Worm (Caenorhabditis elegans): ENCODE measurements around the gene C01G12.16.

- TF ChIP-seq hmbx-1 (tag; optimal IDR thresholded peaks at IDR 0.05) (no peak), ama-1 (optimal IDR thresholded peaks at IDR 0.05) (no peak), tra-4 (tag; optimal IDR thresholded peaks at IDR 0.05) (no peak), tbx-37 (GFP tag; conservative IDR thresholded peaks at IDR 0.05) (no peak), tbx-11 (GFP tag; IDR thresholded peaks at IDR 0.05) (no peak), ets-7 (tag; optimal IDR thresholded peaks at IDR 0.05) (no peak)
These were observed 23.9 kb upstream of the C01G12.16 start for ce11 chrIII:4137180-4137579.
